Fruit fly (Drosophila melanogaster) whole organism, pupa: ENCODE results near the gene Sf3b1.

Experiments used
- CG10348 ChIP-seq: fragments of 200-800 bp; sonication (Bioruptor generic); IDR thresholded peaks from 2 replicates; pipeline ENCODE4 v1.3.6; 2022; ENCODE audit warnings: missing biosample characterization, missing genetic modification characterization
- CG14655 ChIP-seq: fragments of 200-800 bp; sonication (Bioruptor generic); optimal IDR thresholded peaks from 3 replicates; lab custom pipeline; 2017; ENCODE audit warnings: mild to moderate bottlenecking, missing biosample characterization, missing genetic modification reagents, missing genetic modification characterization
- CG15710 ChIP-seq: fragments of 200-800 bp; sonication (Bioruptor generic); optimal IDR thresholded peaks from 2 replicates; lab custom pipeline; 2018; ENCODE audit warnings: missing biosample characterization, mild to moderate bottlenecking, missing genetic modification characterization, moderate library complexity
- CG17806 ChIP-seq: fragments of 200-800 bp; sonication (Bioruptor generic); optimal IDR thresholded peaks from 2 replicates; lab custom pipeline; 2018; ENCODE audit warnings: missing biosample characterization, mild to moderate bottlenecking, missing genetic modification characterization, moderate library complexity
- CG32121 ChIP-seq: fragments of 200-800 bp; sonication (Bioruptor generic); IDR thresholded peaks from 2 replicates; pipeline ENCODE4 v1.3.6; 2022; ENCODE audit warnings: missing biosample characterization, missing genetic modification characterization
- CG8159 ChIP-seq: fragments of 200-800 bp; sonication (Bioruptor generic); optimal IDR thresholded peaks from 3 replicates; lab custom pipeline; 2018; ENCODE audit warnings: missing biosample characterization, mild to moderate bottlenecking, missing genetic modification characterization, moderate library complexity
- CG8301 ChIP-seq: fragments of 200-800 bp; sonication (Bioruptor generic); optimal IDR thresholded peaks from 2 replicates; lab custom pipeline; 2018; ENCODE audit warnings: missing biosample characterization, mild to moderate bottlenecking, missing genetic modification characterization
- EcR ChIP-seq: fragments of 200-800 bp; sonication (Bioruptor generic); optimal IDR thresholded peaks from 3 replicates; lab custom pipeline; 2019; ENCODE audit warnings: missing biosample characterization, missing genetic modification characterization, mild to moderate bottlenecking, moderate library complexity, missing genetic modification reagents
- Ets98B ChIP-seq: fragments of 200-800 bp; sonication (Bioruptor generic); IDR thresholded peaks from 2 replicates; pipeline ENCODE4 v1.3.6; 2022; ENCODE audit warnings: missing biosample characterization, missing genetic modification characterization
- Pif1A ChIP-seq: fragments of 200-800 bp; sonication (Bioruptor generic); optimal IDR thresholded peaks from 3 replicates; lab custom pipeline; 2016; ENCODE audit warnings: missing biosample characterization, missing genetic modification characterization
- fd96Ca ChIP-seq: fragments of 200-800 bp; sonication (Bioruptor generic); IDR thresholded peaks from 3 replicates; pipeline ENCODE4 v1.3.6; 2022; ENCODE audit warnings: missing biosample characterization, missing genetic modification characterization
- rn ChIP-seq: fragments of 200-800 bp; sonication (Bioruptor generic); IDR thresholded peaks from 2 replicates; pipeline ENCODE4 v1.3.6; 2022; ENCODE audit warnings: missing biosample characterization, missing genetic modification characterization

dm6 chr2L:609497-609896, 41.4 kb downstream of the Sf3b1 start:
- TF ChIP-seq CG10348 (GFP tag; lab: Robert Waterston, UW): no peak
- peak; percentile 68 for TF ChIP-seq Pif1A (GFP tag; lab: Kevin White, UChicago)
- TF ChIP-seq CG14655 (GFP tag; lab: Kevin White, UChicago): peak; percentile 70
- no peak for TF ChIP-seq rn (GFP tag; lab: Robert Waterston, UW)
- peak; percentile 31; the same call in 1 of the 2 replicates for TF ChIP-seq Ets98B (GFP tag; lab: Robert Waterston, UW)
- peak; percentile 75 for TF ChIP-seq CG17806 (tag; lab: Kevin White, UChicago)
- TF ChIP-seq CG8159 (tag; lab: Kevin White, UChicago): peak; percentile 76
- no peak for TF ChIP-seq EcR (GFP tag; lab: Kevin White, UChicago)
- no peak for TF ChIP-seq CG32121
- peak; percentile 63 for TF ChIP-seq CG8301 (tag; lab: Kevin White, UChicago)
- TF ChIP-seq fd96Ca (GFP tag; lab: Robert Waterston, UW): peak; percentile 61
- TF ChIP-seq CG15710 (tag; lab: Kevin White, UChicago): peak; percentile 68
